Worm (Caenorhabditis elegans) whole organism, midembryonic: ENCODE measurements around the gene B0281.4.

Experiments
- med-1 ChIP-seq: sonication (generic microtip); optimal IDR thresholded peaks from 2 replicates; lab custom pipeline; 2017; ENCODE audit warnings: missing genetic modification characterization, mild to moderate bottlenecking, missing compliant biosample characterization, antibody characterized with exemption, missing genetic modification reagents; ENCODE audit not compliant: insufficient read depth
- ztf-29 ChIP-seq: fragments of 200-800 bp; sonication (Bioruptor generic); IDR thresholded peaks from 2 replicates; pipeline ENCODE4 v1.3.6; 2022; ENCODE audit warnings: missing genetic modification reagents, missing genetic modification characterization, missing compliant biosample characterization

DNA sequence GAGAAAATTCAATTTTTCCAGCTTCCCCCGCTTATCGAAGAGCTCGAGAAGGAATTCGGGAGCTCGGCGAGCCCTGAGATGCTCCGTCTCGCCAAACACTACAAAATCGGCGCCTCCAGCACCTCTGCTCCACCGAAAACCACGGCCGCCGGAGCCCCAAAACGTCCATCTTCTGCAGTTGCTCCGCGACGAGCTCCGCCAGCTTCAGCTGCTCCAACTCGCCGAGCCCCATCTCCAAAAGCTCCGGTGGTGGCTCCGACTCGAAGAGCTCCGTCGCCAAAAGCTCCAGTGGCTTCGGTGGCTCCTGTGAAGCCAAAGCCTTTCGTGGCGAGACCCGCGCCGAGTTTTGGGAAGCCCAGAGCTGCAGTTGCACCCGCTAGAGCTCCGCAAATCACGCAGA lies 47.0 kb downstream of the B0281.4 start:
- no peak for TF ChIP-seq med-1
- no peak for TF ChIP-seq ztf-29
